Worm (Caenorhabditis elegans) whole organism, mixed stage, embryonic: Measurements from ENCODE around the gene Y48C3A.5.

Source experiments
- cnd-1 ChIP-seq: fragments of 200-800 bp; sonication (Bioruptor generic); optimal IDR thresholded peaks from 2 replicates; lab custom pipeline; 2018; ENCODE audit warnings: mild to moderate bottlenecking, missing genetic modification characterization, missing compliant biosample characterization
- lsy-2 ChIP-seq: fragments of 150-350 bp; optimal IDR thresholded peaks from 2 replicates; lab custom pipeline; 2014; ENCODE audit warnings: missing biosample characterization, missing genetic modification characterization
- mep-1 ChIP-seq: fragments of 150-350 bp; optimal IDR thresholded peaks from 2 replicates; lab custom pipeline; 2017; ENCODE audit warnings: missing biosample characterization, missing genetic modification reagents, missing genetic modification characterization, inconsistent platforms
- nhr-28 ChIP-seq: fragments of 150-350 bp; optimal IDR thresholded peaks from 2 replicates; lab custom pipeline; 2014; ENCODE audit warnings: missing biosample characterization, missing genetic modification characterization
- pha-4 ChIP-seq: fragments of 150-350 bp; optimal IDR thresholded peaks from 2 replicates; lab custom pipeline; 2018; ENCODE audit warnings: missing biosample characterization, missing genetic modification reagents, missing genetic modification characterization
- ztf-11 ChIP-seq: fragments of 150-350 bp; optimal IDR thresholded peaks from 2 replicates; lab custom pipeline; 2014; ENCODE audit warnings: missing biosample characterization, missing genetic modification characterization

ce11 chrII:13278214-13278613, 7.3 kb downstream of the Y48C3A.5 start:
- TF ChIP-seq cnd-1 (no peak), pha-4 (no peak), nhr-28 (tag; lab: Kevin White, UChicago) (no peak), mep-1 (tag; lab: Kevin White, UChicago) (no peak), ztf-11 (no peak), lsy-2 (tag; lab: Kevin White, UChicago) (no peak)
